Fruit fly (Drosophila melanogaster): ENCODE measurements around the gene tws.

dm6 chr3R:10084914-10085313 lies 54.7 kb downstream of the tws start:
- peak; percentile 72 for TF ChIP-seq Crg-1 (GFP tag; optimal IDR thresholded peaks at IDR 0.05)
- TF ChIP-seq toe (GFP tag; optimal IDR thresholded peaks at IDR 0.05): peak; percentile 87
- TF ChIP-seq ovo (GFP tag; optimal IDR thresholded peaks at IDR 0.05): peak; percentile 81
- peak; percentile 93 for TF ChIP-seq Clk (GFP tag; optimal IDR thresholded peaks at IDR 0.05)
- peak; percentile 72 for TF ChIP-seq cic (GFP tag; optimal IDR thresholded peaks at IDR 0.05)
- TF ChIP-seq CG1620 (GFP tag; optimal IDR thresholded peaks at IDR 0.05): peak; percentile 71
- peak; percentile 88 for TF ChIP-seq CG14711 (tag; optimal IDR thresholded peaks at IDR 0.05)
- peak; percentile 96 for TF ChIP-seq CG33017 (tag; optimal IDR thresholded peaks at IDR 0.05)
- peak; percentile 75 for TF ChIP-seq pad (GFP tag; optimal IDR thresholded peaks at IDR 0.05)

All from whole organism, adult.